Fruit fly (Drosophila melanogaster): ENCODE results near the gene CG8136.

DNA sequence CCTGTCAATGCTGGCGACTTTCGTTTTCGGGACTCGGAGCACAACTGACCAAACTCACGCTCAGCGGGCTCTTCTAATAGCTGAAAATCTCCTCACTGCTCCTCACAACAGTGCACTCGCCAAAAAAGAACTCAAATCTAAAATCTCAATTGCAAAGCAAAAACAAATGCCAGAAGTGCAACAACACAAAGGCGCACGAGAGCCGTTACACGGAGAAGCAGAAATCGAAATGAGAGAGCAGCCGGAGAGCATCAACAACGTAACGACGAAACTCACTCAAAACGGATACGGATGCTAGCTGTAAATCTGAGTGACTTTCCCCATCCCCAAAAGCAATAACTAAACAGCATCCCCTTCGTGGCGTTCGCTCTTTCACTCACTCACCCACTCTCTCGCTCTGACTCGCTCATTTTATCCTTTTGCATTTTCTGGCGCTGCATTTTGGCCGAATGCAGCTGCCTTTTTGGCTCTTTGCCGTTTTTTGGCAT, 23.4 kb upstream of the CG8136 start, which contains the start of gene hb:
- TF ChIP-seq psq (optimal IDR thresholded peaks at IDR 0.05) = no peak
- no peak for TF ChIP-seq usp (GFP tag; optimal IDR thresholded peaks at IDR 0.05)
- no peak for TF ChIP-seq EcR (GFP tag; optimal IDR thresholded peaks at IDR 0.05)
- TF ChIP-seq CG8478 (optimal IDR thresholded peaks at IDR 0.05) = no peak
- TF ChIP-seq Dll (optimal IDR thresholded peaks at IDR 0.05) = no peak

All from whole organism.